Fruit fly (Drosophila melanogaster) whole organism, embryonic: Measurements from ENCODE around the gene Crg-1.

Experiments used
- Blimp-1 ChIP-seq: fragments of 200-800 bp; sonication (Bioruptor generic); optimal IDR thresholded peaks from 3 replicates; lab custom pipeline; 2018; ENCODE audit warnings: missing biosample characterization, missing genetic modification characterization, mild to moderate bottlenecking, moderate library complexity, missing genetic modification reagents
- CG10959 ChIP-seq: fragments of 200-800 bp; sonication (Bioruptor generic); IDR thresholded peaks from 2 replicates; pipeline ENCODE4 v1.3.6; 2022; ENCODE audit warnings: missing biosample characterization, missing genetic modification characterization
- CG12071 ChIP-seq: fragments of 200-800 bp; sonication (Bioruptor generic); optimal IDR thresholded peaks from 3 replicates; lab custom pipeline; 2018; ENCODE audit warnings: missing biosample characterization, mild to moderate bottlenecking, missing genetic modification characterization
- CG13287 ChIP-seq: fragments of 200-800 bp; sonication (Bioruptor generic); IDR thresholded peaks from 2 replicates; pipeline ENCODE4 v1.3.6; 2022; ENCODE audit warnings: missing biosample characterization, missing genetic modification characterization; ENCODE audit not compliant: partially characterized antibody
- CG14014 ChIP-seq: fragments of 200-800 bp; sonication (Bioruptor generic); IDR thresholded peaks from 2 replicates; pipeline ENCODE4 v1.3.6; 2022; ENCODE audit warnings: missing biosample characterization, missing genetic modification characterization
- CG14860 ChIP-seq: fragments of 200-800 bp; sonication (Bioruptor generic); IDR thresholded peaks from 3 replicates; pipeline ENCODE4 v1.3.6; 2022; ENCODE audit warnings: missing biosample characterization, missing genetic modification characterization; ENCODE audit not compliant: partially characterized antibody
- CG15011 ChIP-seq: fragments of 200-800 bp; sonication (Bioruptor generic); optimal IDR thresholded peaks from 3 replicates; lab custom pipeline; 2018; ENCODE audit warnings: missing biosample characterization, mild to moderate bottlenecking, missing genetic modification characterization
- CG2712 ChIP-seq: fragments of 200-800 bp; optimal IDR thresholded peaks from 3 replicates; lab custom pipeline; 2019; ENCODE audit warnings: missing biosample characterization, mild to moderate bottlenecking, missing genetic modification characterization, moderate library complexity
- CG30403 ChIP-seq: fragments of 200-800 bp; sonication (Bioruptor generic); optimal IDR thresholded peaks from 3 replicates; lab custom pipeline; 2016; ENCODE audit warnings: missing biosample characterization, missing genetic modification characterization
- CG3838 ChIP-seq: fragments of 200-800 bp; sonication (Bioruptor generic); optimal IDR thresholded peaks from 3 replicates; lab custom pipeline; 2016; ENCODE audit warnings: missing biosample characterization, missing genetic modification characterization
- CG7928 ChIP-seq: fragments of 200-800 bp; sonication (Bioruptor generic); optimal IDR thresholded peaks from 2 replicates; lab custom pipeline; 2017; ENCODE audit warnings: missing biosample characterization, mild to moderate bottlenecking, missing genetic modification characterization
- CG9215 ChIP-seq: fragments of 200-800 bp; sonication (Bioruptor generic); IDR thresholded peaks from 2 replicates; pipeline ENCODE4 v1.3.6; 2022; ENCODE audit warnings: missing biosample characterization, missing genetic modification characterization
- CG9437 ChIP-seq: fragments of 200-800 bp; sonication (Bioruptor generic); optimal IDR thresholded peaks from 2 replicates; lab custom pipeline; 2018; ENCODE audit warnings: missing biosample characterization, mild to moderate bottlenecking, missing genetic modification characterization
- CG9876 ChIP-seq: fragments of 200-800 bp; sonication (Bioruptor generic); optimal IDR thresholded peaks from 2 replicates; lab custom pipeline; 2016; ENCODE audit warnings: missing biosample characterization, missing genetic modification characterization
- Deaf1 ChIP-seq: fragments of 200-800 bp; optimal IDR thresholded peaks from 3 replicates; lab custom pipeline; 2019; ENCODE audit warnings: missing biosample characterization, mild to moderate bottlenecking, missing genetic modification characterization, moderate library complexity
- Dfd ChIP-seq, 2 experiments: fragments of >200 bp; optimal IDR thresholded peaks; 2 replicates each; lab custom pipeline; 2017; ENCODE audit warnings: missing biosample characterization in 2 of 2, missing genetic modification characterization in 2 of 2
- Dp ChIP-seq: fragments of 200-800 bp; sonication (Bioruptor generic); optimal IDR thresholded peaks from 2 replicates; lab custom pipeline; 2018; ENCODE audit warnings: missing biosample characterization, mild to moderate bottlenecking, missing genetic modification characterization, moderate library complexity
- E2f1 ChIP-seq: fragments of 200-800 bp; sonication (Bioruptor generic); IDR thresholded peaks from 2 replicates; pipeline ENCODE4 v1.3.6; 2022; ENCODE audit warnings: missing biosample characterization, missing genetic modification characterization
- Elba2 ChIP-seq: fragments of 200-800 bp; sonication (Bioruptor generic); optimal IDR thresholded peaks from 3 replicates; lab custom pipeline; 2016; ENCODE audit warnings: missing biosample characterization, missing genetic modification characterization
- Fer3 ChIP-seq: fragments of 200-800 bp; sonication (Bioruptor generic); optimal IDR thresholded peaks from 2 replicates; lab custom pipeline; 2018; ENCODE audit warnings: missing biosample characterization, mild to moderate bottlenecking, missing genetic modification characterization, moderate library complexity
- Hand ChIP-seq: fragments of 200-800 bp; sonication (Bioruptor generic); optimal IDR thresholded peaks from 2 replicates; lab custom pipeline; 2017; ENCODE audit warnings: mild to moderate bottlenecking, missing biosample characterization, missing genetic modification reagents, missing genetic modification characterization
- Hey ChIP-seq: fragments of 200-800 bp; sonication (Bioruptor generic); optimal IDR thresholded peaks from 3 replicates; lab custom pipeline; 2018; ENCODE audit warnings: missing biosample characterization, mild to moderate bottlenecking, missing genetic modification characterization
- NFAT ChIP-seq: fragments of 200-800 bp; sonication (Bioruptor generic); IDR thresholded peaks from 2 replicates; pipeline ENCODE4 v1.3.6; 2022; ENCODE audit warnings: missing biosample characterization, missing genetic modification characterization
- Neu2 ChIP-seq: fragments of 200-800 bp; sonication (Bioruptor generic); optimal IDR thresholded peaks from 3 replicates; lab custom pipeline; 2016; ENCODE audit warnings: missing biosample characterization, missing genetic modification characterization, borderline replicate concordance
- Nf-YA ChIP-seq: fragments of 200-800 bp; sonication (Bioruptor generic); IDR thresholded peaks from 2 replicates; pipeline ENCODE4 v1.3.6; 2022; ENCODE audit warnings: missing biosample characterization, missing genetic modification characterization
- PHDP ChIP-seq: fragments of 200-800 bp; sonication (Bioruptor generic); optimal IDR thresholded peaks from 3 replicates; lab custom pipeline; 2018; ENCODE audit warnings: missing biosample characterization, mild to moderate bottlenecking, missing genetic modification characterization, moderate library complexity
- Poxn ChIP-seq: fragments of 200-800 bp; sonication (Bioruptor generic); IDR thresholded peaks from 2 replicates; pipeline ENCODE4 v1.3.6; 2022; ENCODE audit warnings: missing biosample characterization, missing genetic modification characterization
- Sox100B ChIP-seq: fragments of 200-800 bp; sonication (Bioruptor generic); optimal IDR thresholded peaks from 3 replicates; lab custom pipeline; 2018; ENCODE audit warnings: missing biosample characterization, mild to moderate bottlenecking, missing genetic modification characterization
- Sry-β ChIP-seq: fragments of 200-800 bp; sonication (Bioruptor generic); optimal IDR thresholded peaks from 2 replicates; lab custom pipeline; 2018; ENCODE audit warnings: missing biosample characterization, mild to moderate bottlenecking, missing genetic modification characterization, moderate library complexity
- Usf ChIP-seq: fragments of 200-800 bp; sonication (Bioruptor generic); optimal IDR thresholded peaks from 2 replicates; lab custom pipeline; 2017; ENCODE audit warnings: missing genotype, missing biosample characterization, missing genetic modification characterization
- abd-A ChIP-seq: fragments of 200-800 bp; sonication (Bioruptor generic); optimal IDR thresholded peaks from 3 replicates; lab custom pipeline; 2019; ENCODE audit warnings: missing biosample characterization, mild to moderate bottlenecking, missing genetic modification characterization, moderate library complexity
- ara ChIP-seq: fragments of 200-800 bp; sonication (Bioruptor generic); IDR thresholded peaks from 2 replicates; pipeline ENCODE4 v1.3.6; 2022; ENCODE audit warnings: missing biosample characterization, missing genetic modification characterization
- cg ChIP-seq: fragments of 200-800 bp; sonication (Bioruptor generic); optimal IDR thresholded peaks from 3 replicates; lab custom pipeline; 2019; ENCODE audit warnings: missing biosample characterization, mild to moderate bottlenecking, missing genetic modification characterization, moderate library complexity
- chinmo ChIP-seq: fragments of 200-800 bp; sonication (Bioruptor generic); IDR thresholded peaks from 4 replicates; pipeline ENCODE4 v1.3.6; 2022; ENCODE audit warnings: missing biosample characterization, missing genetic modification characterization; ENCODE audit not compliant: partially characterized antibody
- crc ChIP-seq: fragments of 200-800 bp; sonication (Bioruptor generic); optimal IDR thresholded peaks from 2 replicates; lab custom pipeline; 2016; ENCODE audit warnings: missing biosample characterization, missing genetic modification characterization
- dati ChIP-seq: fragments of 200-800 bp; sonication (Bioruptor generic); IDR thresholded peaks from 2 replicates; pipeline ENCODE4 v1.3.6; 2022; ENCODE audit warnings: missing biosample characterization, missing genetic modification characterization
- dm ChIP-seq: fragments of 200-800 bp; sonication (Bioruptor generic); optimal IDR thresholded peaks from 3 replicates; lab custom pipeline; 2016; ENCODE audit warnings: missing biosample characterization, missing genetic modification characterization
- gcm ChIP-seq: fragments of 200-800 bp; sonication (Bioruptor generic); optimal IDR thresholded peaks from 2 replicates; lab custom pipeline; 2019; ENCODE audit warnings: missing biosample characterization, mild to moderate bottlenecking, missing genetic modification characterization, moderate library complexity
- hbn ChIP-seq: fragments of 200-800 bp; sonication (Bioruptor generic); IDR thresholded peaks from 2 replicates; pipeline ENCODE4 v1.3.6; 2022; ENCODE audit warnings: missing biosample characterization, missing genetic modification characterization; ENCODE audit not compliant: partially characterized antibody
- insv ChIP-seq, 2 experiments: fragments of 200-800 bp; sonication (Bioruptor generic); optimal IDR thresholded peaks; 3 replicates each; lab custom pipeline; 2016 to 2018; ENCODE audit warnings: missing biosample characterization in 2 of 2, missing genetic modification characterization in 2 of 2
- maf-S ChIP-seq: fragments of 200-800 bp; sonication (Bioruptor generic); optimal IDR thresholded peaks from 2 replicates; lab custom pipeline; 2016; ENCODE audit warnings: missing biosample characterization, missing genetic modification characterization
- pita ChIP-seq: fragments of 200-800 bp; sonication (Bioruptor generic); optimal IDR thresholded peaks from 2 replicates; lab custom pipeline; 2017; ENCODE audit warnings: missing biosample characterization, mild to moderate bottlenecking, missing genetic modification characterization
- pnt ChIP-seq: fragments of 200-800 bp; sonication (Bioruptor generic); optimal IDR thresholded peaks from 3 replicates; lab custom pipeline; 2016; ENCODE audit warnings: missing biosample characterization, missing genetic modification characterization
- pum ChIP-seq: fragments of 200-800 bp; sonication (Bioruptor generic); optimal IDR thresholded peaks from 2 replicates; lab custom pipeline; 2016; ENCODE audit warnings: missing biosample characterization, missing genetic modification characterization
- pzg ChIP-seq: fragments of 200-800 bp; sonication (Bioruptor generic); optimal IDR thresholded peaks from 3 replicates; lab custom pipeline; 2018; ENCODE audit warnings: missing biosample characterization, mild to moderate bottlenecking, missing genetic modification characterization, moderate library complexity
- run ChIP-seq: fragments of 200-800 bp; sonication (Bioruptor generic); optimal IDR thresholded peaks from 3 replicates; lab custom pipeline; 2018; ENCODE audit warnings: missing biosample characterization, mild to moderate bottlenecking, missing genetic modification characterization
- sqz ChIP-seq: fragments of 200-800 bp; sonication (Bioruptor generic); optimal IDR thresholded peaks from 3 replicates; lab custom pipeline; 2018; ENCODE audit warnings: missing biosample characterization, mild to moderate bottlenecking, missing genetic modification characterization
- ttk ChIP-seq: fragments of 200-800 bp; sonication (Bioruptor generic); IDR thresholded peaks from 2 replicates; pipeline ENCODE4 v2.1.2; 2022; ENCODE audit warnings: missing biosample characterization, missing genetic modification characterization
- twi ChIP-seq: fragments of 200-800 bp; optimal IDR thresholded peaks from 2 replicates; lab custom pipeline; 2019; ENCODE audit warnings: missing biosample characterization, mild to moderate bottlenecking, missing genetic modification characterization, moderate library complexity
- vfl ChIP-seq: fragments of 200-800 bp; sonication (Bioruptor generic); optimal IDR thresholded peaks from 2 replicates; lab custom pipeline; 2016; ENCODE audit warnings: missing biosample characterization, missing genetic modification characterization
- zfh2 ChIP-seq: fragments of 200-800 bp; sonication (Bioruptor generic); optimal IDR thresholded peaks from 2 replicates; lab custom pipeline; 2016; ENCODE audit warnings: missing biosample characterization, missing genetic modification characterization

Gene Crg-1

DNA sequence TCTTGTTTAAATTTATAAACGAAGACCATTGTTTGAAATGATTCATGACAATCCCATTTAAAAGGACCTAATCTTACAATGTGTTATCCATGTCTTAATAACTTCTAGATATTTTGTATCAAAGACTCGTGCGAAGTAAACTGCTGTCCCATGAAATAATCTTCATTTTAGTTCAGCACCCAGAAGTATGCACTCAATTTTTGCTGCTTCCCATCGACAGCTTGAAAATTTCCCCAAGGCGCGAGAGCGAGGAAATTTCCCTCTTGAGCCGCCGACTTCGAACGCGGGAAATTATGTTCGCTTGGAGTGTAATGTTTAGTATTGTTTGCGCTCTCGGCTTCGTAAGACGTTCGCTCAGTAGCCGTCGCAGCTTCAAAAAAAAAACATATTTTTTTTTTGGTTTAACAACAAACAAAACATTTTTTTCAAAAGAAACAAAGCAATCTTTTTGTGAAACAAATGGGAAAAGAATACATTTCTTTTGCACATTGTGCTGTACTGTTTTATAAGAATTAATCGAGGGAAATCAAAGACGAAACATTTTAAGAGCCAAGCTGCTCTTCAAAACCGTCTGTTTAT, 42.8 kb downstream of the Crg-1 start (continued):
- TF ChIP-seq twi = no peak
- TF ChIP-seq Neu2 (GFP tag; lab: Kevin White, UChicago) = no peak
- TF ChIP-seq ara (GFP tag; lab: Robert Waterston, UW) = no peak
- TF ChIP-seq cg (GFP tag; lab: Kevin White, UChicago) = peak; percentile 19
- no peak for TF ChIP-seq Fer3
- no peak for TF ChIP-seq abd-A
- TF ChIP-seq Hand (GFP tag; lab: Kevin White, UChicago) = no peak
- no peak for TF ChIP-seq dm (GFP tag; lab: Kevin White, UChicago)
- no peak for TF ChIP-seq E2f1
- no peak for TF ChIP-seq CG14014 (GFP tag; lab: Robert Waterston, UW)
- no peak for TF ChIP-seq CG14860 (GFP tag; lab: Robert Waterston, UW)
- TF ChIP-seq CG7928 (GFP tag; lab: Kevin White, UChicago) = no peak
- no peak for TF ChIP-seq Poxn
- no peak for TF ChIP-seq Sry-β (GFP tag; lab: Kevin White, UChicago)
- no peak for TF ChIP-seq dati
- no peak for TF ChIP-seq pzg
- no peak for TF ChIP-seq Usf (GFP tag; lab: Kevin White, UChicago)
- no peak for TF ChIP-seq maf-S (GFP tag; lab: Kevin White, UChicago)
- no peak for TF ChIP-seq CG2712 (tag; lab: Kevin White, UChicago)
- no peak for TF ChIP-seq CG9437 (GFP tag; lab: Kevin White, UChicago)
- TF ChIP-seq Sox100B (GFP tag; lab: Kevin White, UChicago) = no peak
- TF ChIP-seq PHDP (tag; lab: Kevin White, UChicago) = no peak
- no peak for TF ChIP-seq crc (GFP tag; lab: Kevin White, UChicago)
- TF ChIP-seq CG3838 = no peak
- no peak for TF ChIP-seq CG12071 (GFP tag; lab: Kevin White, UChicago)
- no peak for TF ChIP-seq CG13287 (GFP tag; lab: Robert Waterston, UW)
- TF ChIP-seq pnt (GFP tag; lab: Kevin White, UChicago) = no peak
- TF ChIP-seq Elba2 = no peak
- peak; percentile 4 for TF ChIP-seq pita (GFP tag; lab: Kevin White, UChicago)
- TF ChIP-seq Nf-YA (GFP tag; lab: Robert Waterston, UW) = no peak
- TF ChIP-seq Dfd (GFP tag; optimal IDR thresholded peaks at IDR 0.05; lab: Kevin White, UChicago) = no peak
- TF ChIP-seq vfl (GFP tag; lab: Kevin White, UChicago) = no peak
- TF ChIP-seq gcm (GFP tag; lab: Kevin White, UChicago) = no peak
- TF ChIP-seq insv (GFP tag; optimal IDR thresholded peaks at IDR 0.05; lab: Kevin White, UChicago) = no peak
- no peak for TF ChIP-seq Hey
- no peak for TF ChIP-seq ttk (GFP tag; lab: Robert Waterston, UW)
- TF ChIP-seq CG15011 = no peak
- no peak for TF ChIP-seq run (tag; lab: Kevin White, UChicago)
- TF ChIP-seq pum (GFP tag; lab: Kevin White, UChicago) = no peak
- peak; percentile 65 for TF ChIP-seq sqz (GFP tag; lab: Kevin White, UChicago)
- TF ChIP-seq Blimp-1 = no peak
- TF ChIP-seq NFAT = no peak
- no peak for TF ChIP-seq CG9215 (GFP tag; lab: Robert Waterston, UW)
- no peak for TF ChIP-seq Deaf1
- no peak for TF ChIP-seq CG10959 (GFP tag; lab: Robert Waterston, UW)
- TF ChIP-seq chinmo = 0 out of 4 replicates have a peak, but pooled peaks have one; percentile 8
- no peak for TF ChIP-seq hbn (GFP tag; lab: Robert Waterston, UW)
- TF ChIP-seq Dp (GFP tag; lab: Kevin White, UChicago) = peak; percentile 2
- TF ChIP-seq CG30403 (GFP tag; lab: Kevin White, UChicago) = no peak
- no peak for TF ChIP-seq CG9876 (GFP tag; lab: Kevin White, UChicago)
- no peak for TF ChIP-seq zfh2 (GFP tag; lab: Kevin White, UChicago)
